Worm (Caenorhabditis elegans) whole organism, L4/young adult: ENCODE results near the gene F53H4.6.

Experiments
- W03F9.2 ChIP-seq: fragments of 150-350 bp; optimal IDR thresholded peaks from 2 replicates; lab custom pipeline; 2014; ENCODE audit warnings: missing biosample characterization, missing genetic modification characterization
- him-1 ChIP-seq: sonication (generic microtip); optimal IDR thresholded peaks from 2 replicates; lab custom pipeline; 2016; ENCODE audit warnings: missing genotype, missing genetic modification reagents, missing genetic modification characterization, missing compliant biosample characterization

ce11 chrX:15811341-15811740, 49.1 kb downstream of the F53H4.6 start:
- TF ChIP-seq him-1: no peak
- TF ChIP-seq W03F9.2 (tag; lab: Kevin White, UChicago): no peak
